Worm (Caenorhabditis elegans) whole organism, L1 larva: ENCODE data around the gene ZK1010.5.

Source experiments
- C34B4.2 ChIP-seq: sonication (generic microtip); optimal IDR thresholded peaks from 2 replicates; lab custom pipeline; 2017; ENCODE audit warnings: mild to moderate bottlenecking, missing genetic modification characterization, missing compliant biosample characterization
- egl-27 ChIP-seq, 2 experiments: fragments of 150-350 bp in 1 of 2; sonication (generic microtip); optimal IDR thresholded peaks; 3 replicates each; lab custom pipeline; 2017 to 2018; ENCODE audit warnings: missing biosample characterization in 2 of 2, missing genetic modification characterization in 2 of 2, missing genetic modification reagents in 2 of 2
- fkh-10 ChIP-seq: sonication (generic microtip); optimal IDR thresholded peaks from 2 replicates; lab custom pipeline; 2017; ENCODE audit warnings: missing biosample characterization, missing genetic modification reagents, missing genetic modification characterization
- grh-1 ChIP-seq: fragments of 200-800 bp; sonication (Bioruptor generic); IDR thresholded peaks from 2 replicates; pipeline ENCODE4 v1.3.6; 2022; ENCODE audit warnings: missing genetic modification reagents, missing genetic modification characterization, missing compliant biosample characterization
- nhr-11 ChIP-seq: fragments of 150-350 bp; optimal IDR thresholded peaks from 2 replicates; lab custom pipeline; 2014; ENCODE audit warnings: missing biosample characterization, missing genetic modification characterization
- nhr-90 ChIP-seq: sonication (generic microtip); optimal IDR thresholded peaks from 2 replicates; lab custom pipeline; 2016; ENCODE audit warnings: mild to moderate bottlenecking, missing genetic modification characterization, missing compliant biosample characterization; ENCODE audit not compliant: poor library complexity
- pax-3 ChIP-seq: fragments of 200-800 bp; sonication (Bioruptor generic); optimal IDR thresholded peaks from 2 replicates; lab custom pipeline; 2018; ENCODE audit warnings: mild to moderate bottlenecking, missing genetic modification characterization, moderate library complexity, missing compliant biosample characterization
- pqm-1 ChIP-seq: sonication (generic microtip); optimal IDR thresholded peaks from 3 replicates; lab custom pipeline; 2017; ENCODE audit warnings: missing biosample characterization, missing genetic modification characterization
- rnt-1 ChIP-seq: sonication (generic microtip); optimal IDR thresholded peaks from 2 replicates; lab custom pipeline; 2016; ENCODE audit warnings: mild to moderate bottlenecking, missing genetic modification characterization, moderate library complexity, missing compliant biosample characterization
- snpc-4 ChIP-seq: fragments of 150-350 bp; optimal IDR thresholded peaks from 2 replicates; lab custom pipeline; 2014; ENCODE audit warnings: missing biosample characterization, missing genetic modification characterization
- sptf-1 ChIP-seq: fragments of 150-350 bp; optimal IDR thresholded peaks from 2 replicates; lab custom pipeline; 2014; ENCODE audit warnings: missing biosample characterization, missing genetic modification characterization
- sup-37 ChIP-seq: fragments of 200-800 bp; sonication (Bioruptor generic); optimal IDR thresholded peaks from 2 replicates; lab custom pipeline; 2018; ENCODE audit warnings: mild to moderate bottlenecking, missing genetic modification characterization, missing compliant biosample characterization
- unc-130 ChIP-seq: fragments of 150-350 bp; optimal IDR thresholded peaks from 2 replicates; lab custom pipeline; 2017; ENCODE audit warnings: missing biosample characterization, missing genetic modification characterization, inconsistent platforms
- unc-62 ChIP-seq: fragments of 150-350 bp; optimal IDR thresholded peaks from 2 replicates; lab custom pipeline; 2014; ENCODE audit warnings: missing biosample characterization, missing genetic modification reagents, missing genetic modification characterization

DNA sequence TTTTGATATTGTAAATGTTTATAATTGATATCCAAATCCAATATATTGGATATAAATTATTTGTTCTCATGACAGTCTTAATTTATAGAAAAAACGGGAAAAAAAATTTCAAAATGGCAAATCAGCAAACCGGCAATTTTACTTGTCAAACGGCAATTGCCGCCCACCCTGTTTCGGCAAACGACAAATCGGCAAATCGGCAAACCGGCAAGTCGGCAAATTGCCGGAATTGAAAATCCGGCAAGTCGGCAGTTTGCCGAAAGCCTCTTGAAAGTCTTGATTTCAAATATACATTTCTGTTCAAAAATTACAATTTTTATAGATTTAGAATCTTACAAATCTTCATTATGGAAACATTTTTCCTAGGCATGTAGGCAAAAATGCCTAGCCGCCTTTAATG is 40.6 kb upstream of the ZK1010.5 start:
- no peak for TF ChIP-seq grh-1 (GFP tag; lab: Robert Waterston, UW)
- no peak for TF ChIP-seq unc-130 (tag; lab: Kevin White, UChicago)
- TF ChIP-seq pqm-1 (tag; lab: Kevin White, UChicago): no peak
- no peak for TF ChIP-seq unc-62
- TF ChIP-seq rnt-1 (tag; lab: Kevin White, UChicago): no peak
- TF ChIP-seq snpc-4 (tag; lab: Kevin White, UChicago): no peak
- no peak for TF ChIP-seq sup-37 (GFP tag; lab: Kevin White, UChicago)
- TF ChIP-seq sptf-1 (tag; lab: Kevin White, UChicago): no peak
- TF ChIP-seq C34B4.2 (tag; lab: Kevin White, UChicago): no peak
- TF ChIP-seq nhr-90 (tag; lab: Kevin White, UChicago): no peak
- TF ChIP-seq fkh-10: no peak
- TF ChIP-seq nhr-11 (tag; lab: Kevin White, UChicago): no peak
- no peak for TF ChIP-seq pax-3 (tag; lab: Kevin White, UChicago)
- no peak for TF ChIP-seq egl-27 (tag; optimal IDR thresholded peaks at IDR 0.05; lab: Kevin White, UChicago)
